Worm (Caenorhabditis elegans) whole organism, L1 larva: Measurements from ENCODE around the gene unc-130.

Source experiments
- C34B4.2 ChIP-seq: sonication (generic microtip); optimal IDR thresholded peaks from 2 replicates; lab custom pipeline; 2017; ENCODE audit warnings: mild to moderate bottlenecking, missing genetic modification characterization, missing compliant biosample characterization
- F16B12.6 ChIP-seq: fragments of 150-350 bp; optimal IDR thresholded peaks from 2 replicates; lab custom pipeline; 2014; ENCODE audit warnings: missing biosample characterization, missing genetic modification characterization
- Y116A8C.19 ChIP-seq: sonication (generic microtip); optimal IDR thresholded peaks from 2 replicates; lab custom pipeline; 2016; ENCODE audit warnings: missing compliant biosample characterization, missing genetic modification characterization, borderline replicate concordance
- aly-2 ChIP-seq: fragments of 150-350 bp; optimal IDR thresholded peaks from 2 replicates; lab custom pipeline; 2014; ENCODE audit warnings: missing biosample characterization, missing genetic modification characterization
- blmp-1 ChIP-seq: fragments of 150-350 bp; optimal IDR thresholded peaks from 2 replicates; lab custom pipeline; 2014; ENCODE audit warnings: missing biosample characterization, missing genetic modification characterization
- ceh-8 ChIP-seq: fragments of 200-800 bp; sonication (Bioruptor generic); optimal IDR thresholded peaks from 2 replicates; lab custom pipeline; 2018; ENCODE audit warnings: mild to moderate bottlenecking, missing genetic modification characterization, moderate library complexity, missing compliant biosample characterization
- ceh-82 ChIP-seq, 3 experiments: fragments of 150-350 bp in 1 of 3; sonication (generic microtip) in 2 of 3; optimal IDR thresholded peaks; 2 replicates each; lab custom pipeline; 2014 to 2017; ENCODE audit warnings: missing biosample characterization in 3 of 3, missing genetic modification characterization in 3 of 3
- ces-1 ChIP-seq: fragments of 150-350 bp; optimal IDR thresholded peaks from 2 replicates; lab custom pipeline; 2014; ENCODE audit warnings: missing biosample characterization, missing genetic modification reagents, missing genetic modification characterization
- dsc-1 ChIP-seq: sonication (generic microtip); optimal IDR thresholded peaks from 2 replicates; lab custom pipeline; 2016; ENCODE audit warnings: mild to moderate bottlenecking, missing genetic modification characterization, missing compliant biosample characterization
- efl-1 ChIP-seq, 4 experiments: fragments of 150-350 bp; optimal IDR thresholded peaks in 3 of 4; peaks in 1 of 4; 1 replicate in 1 of 4; 2 replicates in 3 of 4; lab custom pipeline; 2014; ENCODE audit warnings: missing biosample characterization in 2 of 4, missing genetic modification characterization in 2 of 4, missing genetic modification reagents in 2 of 4
- egl-13 ChIP-seq: sonication (generic microtip); optimal IDR thresholded peaks from 2 replicates; lab custom pipeline; 2016; ENCODE audit warnings: missing genotype, missing genetic modification reagents, missing genetic modification characterization, missing compliant biosample characterization
- egl-27 ChIP-seq, 2 experiments: fragments of 150-350 bp in 1 of 2; sonication (generic microtip); optimal IDR thresholded peaks; 3 replicates each; lab custom pipeline; 2017 to 2018; ENCODE audit warnings: missing biosample characterization in 2 of 2, missing genetic modification characterization in 2 of 2, missing genetic modification reagents in 2 of 2
- elt-2 ChIP-seq: sonication (generic microtip); optimal IDR thresholded peaks from 2 replicates; lab custom pipeline; 2016; ENCODE audit warnings: missing genetic modification characterization, mild to moderate bottlenecking, inconsistent platforms, missing compliant biosample characterization, missing genetic modification reagents
- elt-3 ChIP-seq, 6 experiments: fragments of 150-350 bp in 1 of 6; sonication (generic microtip); optimal IDR thresholded peaks; 2 replicates each; lab custom pipeline; 2017 to 2018; ENCODE audit warnings: missing biosample characterization in 6 of 6, missing genetic modification characterization in 6 of 6, inconsistent platforms in 1 of 6
- ets-5 ChIP-seq: fragments of 200-800 bp; sonication (Bioruptor generic); IDR thresholded peaks from 2 replicates; pipeline ENCODE4 v1.3.6; 2022; ENCODE audit warnings: missing genetic modification characterization, missing compliant biosample characterization
- fkh-8 ChIP-seq: sonication (generic microtip); optimal IDR thresholded peaks from 2 replicates; lab custom pipeline; 2016; ENCODE audit warnings: mild to moderate bottlenecking, missing genetic modification characterization, missing compliant biosample characterization
- fos-1 ChIP-seq: fragments of 150-350 bp; optimal IDR thresholded peaks from 2 replicates; lab custom pipeline; 2014; ENCODE audit warnings: missing biosample characterization, missing genetic modification characterization
- hlh-17 ChIP-seq: fragments of 200-800 bp; sonication (Bioruptor generic); optimal IDR thresholded peaks from 2 replicates; lab custom pipeline; 2018; ENCODE audit warnings: missing genetic modification characterization, mild to moderate bottlenecking, missing compliant biosample characterization, moderate library complexity, borderline replicate concordance
- isw-1 ChIP-seq: fragments of 200-800 bp; sonication (Bioruptor generic); IDR thresholded peaks from 2 replicates; pipeline ENCODE4 v1.3.6; 2022; ENCODE audit warnings: missing genetic modification characterization, missing compliant biosample characterization
- lin-13 ChIP-seq: fragments of 150-350 bp; optimal IDR thresholded peaks from 2 replicates; lab custom pipeline; 2014; ENCODE audit warnings: missing biosample characterization, missing genetic modification reagents, missing genetic modification characterization
- lin-14 ChIP-seq: fragments of 200-800 bp; sonication (Bioruptor generic); optimal IDR thresholded peaks from 2 replicates; lab custom pipeline; 2018; ENCODE audit warnings: mild to moderate bottlenecking, missing genetic modification characterization, moderate library complexity, missing compliant biosample characterization
- lin-15B ChIP-seq: fragments of 150-350 bp; sonication (generic microtip); optimal IDR thresholded peaks from 3 replicates; lab custom pipeline; 2014; ENCODE audit warnings: missing biosample characterization, missing genetic modification characterization
- lin-35 ChIP-seq, 2 experiments: fragments of 150-350 bp; optimal IDR thresholded peaks; 2 replicates each; lab custom pipeline; 2014; ENCODE audit warnings: missing biosample characterization in 2 of 2, missing genetic modification characterization in 2 of 2, missing genetic modification reagents in 2 of 2
- lir-3 ChIP-seq: sonication (generic microtip); optimal IDR thresholded peaks from 2 replicates; lab custom pipeline; 2016; ENCODE audit warnings: mild to moderate bottlenecking, missing genetic modification characterization, moderate library complexity, missing compliant biosample characterization; ENCODE audit not compliant: poor library complexity
- mdl-1 ChIP-seq, 2 experiments: fragments of 150-350 bp; optimal IDR thresholded peaks; 2 replicates each; lab custom pipeline; 2014 to 2017; ENCODE audit warnings: missing biosample characterization in 2 of 2, missing genetic modification characterization in 2 of 2, inconsistent platforms in 1 of 2
- nhr-12 ChIP-seq: sonication (generic microtip); optimal IDR thresholded peaks from 2 replicates; lab custom pipeline; 2017; ENCODE audit warnings: missing biosample characterization, missing genetic modification characterization
- nhr-19 ChIP-seq: fragments of 200-800 bp; sonication (Bioruptor generic); conservative IDR thresholded peaks from 2 replicates; pipeline ENCODE4 v1.3.6; 2022; ENCODE audit warnings: missing genetic modification characterization, missing compliant biosample characterization
- nhr-20 ChIP-seq: sonication (generic microtip); optimal IDR thresholded peaks from 2 replicates; lab custom pipeline; 2016; ENCODE audit warnings: mild to moderate bottlenecking, missing genetic modification characterization, missing compliant biosample characterization
- nhr-28 ChIP-seq: fragments of 150-350 bp; optimal IDR thresholded peaks from 2 replicates; lab custom pipeline; 2014; ENCODE audit warnings: missing biosample characterization, missing genetic modification characterization
- nhr-47 ChIP-seq: sonication (generic microtip); optimal IDR thresholded peaks from 2 replicates; lab custom pipeline; 2016; ENCODE audit warnings: mild to moderate bottlenecking, missing genetic modification characterization, moderate library complexity, missing compliant biosample characterization
- nhr-71 ChIP-seq: sonication (generic microtip); optimal IDR thresholded peaks from 2 replicates; lab custom pipeline; 2016; ENCODE audit warnings: mild to moderate bottlenecking, missing genetic modification characterization, moderate library complexity, missing compliant biosample characterization
- nhr-84 ChIP-seq: sonication (generic microtip); optimal IDR thresholded peaks from 2 replicates; lab custom pipeline; 2017; ENCODE audit warnings: missing biosample characterization, missing genetic modification characterization
- nhr-85 ChIP-seq: sonication (generic microtip); peaks from one replicate; lab custom pipeline; 2016; ENCODE audit warnings: missing genetic modification characterization, inconsistent platforms, missing compliant biosample characterization
- pag-3 ChIP-seq: sonication (generic microtip); optimal IDR thresholded peaks from 2 replicates; lab custom pipeline; 2017; ENCODE audit warnings: missing genetic modification characterization, mild to moderate bottlenecking, missing compliant biosample characterization, antibody characterized with exemption, borderline replicate concordance; ENCODE audit not compliant: insufficient read depth
- rnt-1 ChIP-seq: sonication (generic microtip); optimal IDR thresholded peaks from 2 replicates; lab custom pipeline; 2016; ENCODE audit warnings: mild to moderate bottlenecking, missing genetic modification characterization, moderate library complexity, missing compliant biosample characterization
- skn-1 ChIP-seq: fragments of 150-350 bp; optimal IDR thresholded peaks from 2 replicates; lab custom pipeline; 2014; ENCODE audit warnings: missing biosample characterization, missing genetic modification characterization
- snpc-4 ChIP-seq: fragments of 150-350 bp; optimal IDR thresholded peaks from 2 replicates; lab custom pipeline; 2014; ENCODE audit warnings: missing biosample characterization, missing genetic modification characterization
- sox-4 ChIP-seq: sonication (generic microtip); optimal IDR thresholded peaks from 2 replicates; lab custom pipeline; 2016; ENCODE audit warnings: missing genetic modification characterization, missing compliant biosample characterization
- tlp-1 ChIP-seq: fragments of 150-350 bp; optimal IDR thresholded peaks from 2 replicates; lab custom pipeline; 2014; ENCODE audit warnings: missing biosample characterization, missing genetic modification characterization
- unc-130 ChIP-seq: fragments of 150-350 bp; optimal IDR thresholded peaks from 2 replicates; lab custom pipeline; 2017; ENCODE audit warnings: missing biosample characterization, missing genetic modification characterization, inconsistent platforms
- vab-15 ChIP-seq: sonication (generic microtip); optimal IDR thresholded peaks from 2 replicates; lab custom pipeline; 2017; ENCODE audit warnings: missing genotype, mild to moderate bottlenecking, missing genetic modification characterization, missing compliant biosample characterization
- zag-1 ChIP-seq: fragments of 150-350 bp; optimal IDR thresholded peaks from 2 replicates; lab custom pipeline; 2014; ENCODE audit warnings: missing biosample characterization, missing genetic modification characterization
- zip-4 ChIP-seq: fragments of 200-800 bp; sonication (Bioruptor generic); optimal IDR thresholded peaks from 2 replicates; lab custom pipeline; 2018; ENCODE audit warnings: mild to moderate bottlenecking, missing genetic modification characterization, moderate library complexity, missing compliant biosample characterization
- ztf-11 ChIP-seq, 2 experiments: sonication (generic microtip); optimal IDR thresholded peaks; 2 replicates each; lab custom pipeline; 2016 to 2017; ENCODE audit warnings: missing genetic modification characterization in 2 of 2, missing biosample characterization in 1 of 2, missing compliant biosample characterization in 1 of 2

The unc-130 gene

DNA sequence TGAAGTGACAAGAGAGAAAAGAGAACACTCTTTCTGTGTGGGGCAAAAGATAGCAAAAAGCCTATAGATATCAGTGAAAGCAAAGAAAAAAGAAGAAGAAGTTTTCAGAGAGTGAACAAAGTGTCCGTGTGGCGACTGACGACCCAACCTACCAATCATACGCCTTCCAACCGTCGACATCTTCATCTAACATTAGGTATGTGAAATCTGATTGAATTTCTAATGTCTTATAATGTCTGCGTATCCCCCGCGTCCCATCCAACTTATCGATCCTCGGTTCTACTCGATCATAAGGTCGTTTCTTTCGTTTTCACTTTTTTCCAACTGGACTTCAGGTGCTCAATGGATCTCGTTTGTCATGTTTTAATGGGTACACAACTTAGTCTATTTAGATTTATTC is 25.6 kb downstream of the unc-130 start:
- TF ChIP-seq fkh-8, result no peak
- TF ChIP-seq blmp-1 (tag; lab: Kevin White, UChicago), result peak; percentile 94
- no peak for TF ChIP-seq efl-1 (optimal IDR thresholded peaks at IDR 0.05; lab: Kevin White, UChicago)
- TF ChIP-seq efl-1 (GFP tag; optimal IDR thresholded peaks at IDR 0.05 in 1 of 2; lab: Kevin White, UChicago), result peak in 1 of 2 experiments; percentile 73
- peak in 1 of 6 experiments; percentile 39 for TF ChIP-seq elt-3 (tag; optimal IDR thresholded peaks at IDR 0.05; lab: Kevin White, UChicago)
- TF ChIP-seq ets-5 (GFP tag; lab: Robert Waterston, UW), result no peak
- TF ChIP-seq nhr-71, result no peak
- TF ChIP-seq hlh-17 (GFP tag; lab: Kevin White, UChicago), result no peak
- TF ChIP-seq lin-14 (GFP tag; lab: Kevin White, UChicago), result peak; percentile 29
- TF ChIP-seq isw-1 (GFP tag; lab: Robert Waterston, UW), result no peak
- TF ChIP-seq mdl-1 (tag; optimal IDR thresholded peaks at IDR 0.05; lab: Kevin White, UChicago), result peak in 1 of 2 experiments; percentile 10
- TF ChIP-seq ceh-8, result no peak
- TF ChIP-seq nhr-19, result no peak
- no peak for TF ChIP-seq C34B4.2
- TF ChIP-seq snpc-4, result no peak
- TF ChIP-seq elt-2 (tag; lab: Kevin White, UChicago), result no peak
- TF ChIP-seq lin-35 (GFP tag; optimal IDR thresholded peaks at IDR 0.05; lab: Kevin White, UChicago), result peak in 1 of 2 experiments; percentile 43
- TF ChIP-seq dsc-1, result no peak
- TF ChIP-seq nhr-85 (tag; lab: Kevin White, UChicago), result peak; percentile 77
- TF ChIP-seq fos-1 (tag; lab: Kevin White, UChicago), result no peak
- no peak for TF ChIP-seq F16B12.6 (tag; lab: Kevin White, UChicago)
- TF ChIP-seq aly-2 (tag; lab: Kevin White, UChicago), result no peak
- TF ChIP-seq zip-4 (GFP tag; lab: Kevin White, UChicago), result no peak
- TF ChIP-seq nhr-12 (tag; lab: Kevin White, UChicago), result no peak
- TF ChIP-seq lin-15B (tag; lab: Kevin White, UChicago), result no peak
- TF ChIP-seq lin-13 (GFP tag; lab: Kevin White, UChicago), result no peak
- TF ChIP-seq tlp-1 (tag; lab: Kevin White, UChicago), result no peak

DNA sequence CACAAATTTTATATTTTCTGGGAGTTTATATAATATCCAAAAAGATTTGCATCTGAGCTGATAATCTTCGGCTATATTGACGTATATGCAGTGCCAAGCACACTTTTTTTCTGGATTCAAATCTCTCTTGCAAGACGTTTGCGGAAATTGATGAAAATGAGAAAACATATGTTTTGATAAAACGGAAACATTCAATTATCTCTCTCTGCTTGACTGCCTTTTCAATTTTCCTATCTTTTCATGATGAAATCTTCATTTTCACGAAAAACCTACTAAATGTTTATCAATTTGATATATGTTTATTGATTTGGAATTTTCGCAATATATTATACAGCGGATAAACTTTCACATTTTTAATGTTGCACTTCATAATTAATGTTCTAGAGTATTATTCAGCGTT is 26.2 kb downstream of the unc-130 start:
- no peak for TF ChIP-seq lin-15B (tag; lab: Kevin White, UChicago)
- TF ChIP-seq ztf-11 (tag; optimal IDR thresholded peaks at IDR 0.05; lab: Kevin White, UChicago), result no peak
- no peak for TF ChIP-seq pag-3 (tag; lab: Kevin White, UChicago)
- TF ChIP-seq ces-1, result no peak
- peak; percentile 61 for TF ChIP-seq nhr-85 (tag; lab: Kevin White, UChicago)
- no peak for TF ChIP-seq skn-1
- TF ChIP-seq snpc-4, result no peak
- no peak for TF ChIP-seq lin-35 (GFP tag; optimal IDR thresholded peaks at IDR 0.05; lab: Kevin White, UChicago)
- TF ChIP-seq blmp-1 (tag; lab: Kevin White, UChicago), result peak; percentile 70
- TF ChIP-seq Y116A8C.19, result no peak
- TF ChIP-seq egl-13 (tag; lab: Kevin White, UChicago), result no peak
- peak; percentile 44 for TF ChIP-seq dsc-1
- no peak for TF ChIP-seq sox-4 (tag; lab: Kevin White, UChicago)
- no peak for TF ChIP-seq nhr-28 (tag; lab: Kevin White, UChicago)
- peak; percentile 34 for TF ChIP-seq lin-14 (GFP tag; lab: Kevin White, UChicago)
- no peak for TF ChIP-seq mdl-1 (tag; optimal IDR thresholded peaks at IDR 0.05; lab: Kevin White, UChicago)
- no peak for TF ChIP-seq nhr-47 (tag; lab: Kevin White, UChicago)
- no peak for TF ChIP-seq nhr-84
- TF ChIP-seq zag-1, result no peak
- TF ChIP-seq nhr-12 (tag; lab: Kevin White, UChicago), result no peak
- TF ChIP-seq rnt-1 (tag; lab: Kevin White, UChicago), result no peak
- TF ChIP-seq tlp-1 (tag; lab: Kevin White, UChicago), result no peak

DNA sequence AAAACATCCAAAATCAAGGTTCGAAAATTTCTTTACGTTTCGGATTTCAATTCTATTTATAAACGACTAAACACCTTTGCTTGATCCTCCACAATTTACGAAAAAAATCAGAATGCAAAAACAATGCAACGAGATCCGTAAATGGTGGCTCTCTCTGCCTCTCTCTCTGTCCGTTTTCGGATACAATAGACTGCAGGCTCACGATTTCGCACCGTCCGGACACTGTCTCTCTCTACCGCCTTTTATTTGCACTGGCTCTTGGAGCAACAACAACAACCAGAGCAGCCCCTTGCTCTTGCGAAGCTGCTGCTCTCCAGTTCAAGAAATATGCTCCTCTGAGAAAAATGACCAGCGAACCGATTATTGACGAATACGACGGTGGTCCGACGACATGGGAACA is 30.5 kb downstream of the unc-130 start, which contains the start of gene T24F1.7:
T24F1.7 (plus strand) TSS at position 301 of the 400 bp plus-strand sequence.
- TF ChIP-seq ceh-82 (tag; optimal IDR thresholded peaks at IDR 0.05; lab: Kevin White, UChicago) (no peak), zag-1 (no peak), unc-130 (tag; lab: Kevin White, UChicago) (no peak), nhr-47 (tag; lab: Kevin White, UChicago) (no peak), fos-1 (tag; lab: Kevin White, UChicago) (no peak), nhr-20 (no peak), vab-15 (tag; lab: Kevin White, UChicago) (no peak), ztf-11 (tag; optimal IDR thresholded peaks at IDR 0.05; lab: Kevin White, UChicago) (no peak), nhr-12 (tag; lab: Kevin White, UChicago) (no peak), egl-13 (tag; lab: Kevin White, UChicago) (no peak), blmp-1 (tag; lab: Kevin White, UChicago) (no peak), lir-3 (tag; lab: Kevin White, UChicago) (no peak), lin-35 (GFP tag; optimal IDR thresholded peaks at IDR 0.05; lab: Kevin White, UChicago) (no peak), egl-27 (tag; optimal IDR thresholded peaks at IDR 0.05; lab: Kevin White, UChicago) (no peak)
